Worm (Caenorhabditis elegans): ENCODE data around the gene T14E8.2.

- TF ChIP-seq ref-1 (GFP tag; conservative IDR thresholded peaks at IDR 0.05) (no peak), tab-1 (GFP tag; IDR thresholded peaks at IDR 0.05) (no peak), ztf-29 (GFP tag; IDR thresholded peaks at IDR 0.05) (no peak), ztf-23 (GFP tag; IDR thresholded peaks at IDR 0.05) (no peak), flt-1 (GFP tag; IDR thresholded peaks at IDR 0.05) (no peak), klf-2 (GFP tag; conservative IDR thresholded peaks at IDR 0.05) (no peak), med-1 (GFP tag; optimal IDR thresholded peaks at IDR 0.05; ENCODE audit: insufficient read depth) (no peak)
Measured at ce11 chrX:6551679-6552078, 8.9 kb downstream of the T14E8.2 start.

Data from whole organism, midembryonic.